Worm (Caenorhabditis elegans): ENCODE results near the gene irld-26.

The irld-26 gene

ce11 chrV:16171721-16172120, 33.3 kb upstream of the irld-26 start, which contains the start of gene K05D4.9:
Gene K05D4.9 (minus strand): TSS chrV:16171821.
- TF ChIP-seq B0310.2 (tag; optimal IDR thresholded peaks at IDR 0.05): no peak
- no peak for TF ChIP-seq ceh-13 (GFP tag; optimal IDR thresholded peaks at IDR 0.05)
- no peak for TF ChIP-seq tbx-37 (GFP tag; conservative IDR thresholded peaks at IDR 0.05)
- TF ChIP-seq hmg-4 (GFP tag; optimal IDR thresholded peaks at IDR 0.05): no peak
- TF ChIP-seq ceh-36 (tag; optimal IDR thresholded peaks at IDR 0.05): no peak
- TF ChIP-seq ama-1 (optimal IDR thresholded peaks at IDR 0.05): no peak
- no peak for TF ChIP-seq ets-7 (tag; optimal IDR thresholded peaks at IDR 0.05)
- TF ChIP-seq hmbx-1 (tag; optimal IDR thresholded peaks at IDR 0.05): no peak
- no peak for TF ChIP-seq scrt-1 (GFP tag; IDR thresholded peaks at IDR 0.05)
- no peak for TF ChIP-seq pes-1 (GFP tag; IDR thresholded peaks at IDR 0.05)
- no peak for TF ChIP-seq tbx-11 (GFP tag; IDR thresholded peaks at IDR 0.05)
- TF ChIP-seq hnd-1 (tag; optimal IDR thresholded peaks at IDR 0.05): no peak
- no peak for TF ChIP-seq tra-4 (tag; optimal IDR thresholded peaks at IDR 0.05)
- no peak for TF ChIP-seq flt-1 (GFP tag; IDR thresholded peaks at IDR 0.05)
- TF ChIP-seq aly-1 (tag; optimal IDR thresholded peaks at IDR 0.05): no peak
- no peak for TF ChIP-seq F13C5.2 (tag; optimal IDR thresholded peaks at IDR 0.05)

- no peak for TF ChIP-seq B0310.2 (tag; optimal IDR thresholded peaks at IDR 0.05)
- TF ChIP-seq tbx-11 (GFP tag; IDR thresholded peaks at IDR 0.05): no peak
- TF ChIP-seq flt-1 (GFP tag; IDR thresholded peaks at IDR 0.05): no peak
Measured at ce11 chrV:16174109-16174508, 30.9 kb upstream of the irld-26 start.

ce11 chrV:16175227-16175626, 29.8 kb upstream of the irld-26 start:
- TF ChIP-seq F13C5.2 (tag; optimal IDR thresholded peaks at IDR 0.05) (no peak), ceh-36 (tag; optimal IDR thresholded peaks at IDR 0.05) (no peak)

ce11 chrV:16175757-16176156, 29.2 kb upstream of the irld-26 start, which contains the start of gene cyp-33D1:
Gene cyp-33D1 (minus strand): TSS chrV:16175857.
- TF ChIP-seq ama-1 (optimal IDR thresholded peaks at IDR 0.05): no peak
- TF ChIP-seq ets-7 (tag; optimal IDR thresholded peaks at IDR 0.05): no peak
- TF ChIP-seq F13C5.2 (tag; optimal IDR thresholded peaks at IDR 0.05): no peak
- no peak for TF ChIP-seq pes-1 (GFP tag; IDR thresholded peaks at IDR 0.05)
- no peak for TF ChIP-seq scrt-1 (GFP tag; IDR thresholded peaks at IDR 0.05)
- TF ChIP-seq ceh-13 (GFP tag; optimal IDR thresholded peaks at IDR 0.05): no peak
- TF ChIP-seq flt-1 (GFP tag; IDR thresholded peaks at IDR 0.05): no peak
- TF ChIP-seq hmg-4 (GFP tag; optimal IDR thresholded peaks at IDR 0.05): no peak
- TF ChIP-seq aly-1 (tag; optimal IDR thresholded peaks at IDR 0.05): no peak
- TF ChIP-seq sea-1 (GFP tag; conservative IDR thresholded peaks at IDR 0.05): no peak
- no peak for TF ChIP-seq hmbx-1 (tag; optimal IDR thresholded peaks at IDR 0.05)
- TF ChIP-seq hnd-1 (tag; optimal IDR thresholded peaks at IDR 0.05): no peak
- no peak for TF ChIP-seq tbx-11 (GFP tag; IDR thresholded peaks at IDR 0.05)
- no peak for TF ChIP-seq tra-4 (tag; optimal IDR thresholded peaks at IDR 0.05)
- TF ChIP-seq B0310.2 (tag; optimal IDR thresholded peaks at IDR 0.05): no peak
- TF ChIP-seq ceh-36 (tag; optimal IDR thresholded peaks at IDR 0.05): no peak
- no peak for TF ChIP-seq tbx-37 (GFP tag; conservative IDR thresholded peaks at IDR 0.05)

ce11 chrV:16180350-16180749, 24.6 kb upstream of the irld-26 start, which contains the start of gene str-106:
Gene str-106 (plus strand): TSS chrV:16180650.
- TF ChIP-seq ceh-36 (tag; optimal IDR thresholded peaks at IDR 0.05) (no peak), ets-7 (tag; optimal IDR thresholded peaks at IDR 0.05) (no peak), scrt-1 (GFP tag; IDR thresholded peaks at IDR 0.05) (no peak), sea-1 (GFP tag; conservative IDR thresholded peaks at IDR 0.05) (no peak), aly-1 (tag; optimal IDR thresholded peaks at IDR 0.05) (no peak), hmbx-1 (tag; optimal IDR thresholded peaks at IDR 0.05) (no peak), hmg-4 (GFP tag; optimal IDR thresholded peaks at IDR 0.05) (no peak), F13C5.2 (tag; optimal IDR thresholded peaks at IDR 0.05) (no peak), tra-4 (tag; optimal IDR thresholded peaks at IDR 0.05) (no peak), pes-1 (GFP tag; IDR thresholded peaks at IDR 0.05) (no peak)

ce11 chrV:16182110-16182509, 22.9 kb upstream of the irld-26 start, which contains the start of gene srz-13:
Gene srz-13 (plus strand): TSS chrV:16182410.
- TF ChIP-seq aly-1 (tag; optimal IDR thresholded peaks at IDR 0.05) (no peak), hmg-4 (GFP tag; optimal IDR thresholded peaks at IDR 0.05) (no peak), pes-1 (GFP tag; IDR thresholded peaks at IDR 0.05) (no peak), ets-7 (tag; optimal IDR thresholded peaks at IDR 0.05) (no peak)

ce11 chrV:16182918-16183317, 22.1 kb upstream of the irld-26 start, which contains the start of gene srh-277:
Gene srh-277 (plus strand): TSS chrV:16183218.
- TF ChIP-seq tra-4 (tag; optimal IDR thresholded peaks at IDR 0.05): no peak
- TF ChIP-seq ama-1 (optimal IDR thresholded peaks at IDR 0.05): no peak
- TF ChIP-seq scrt-1 (GFP tag; IDR thresholded peaks at IDR 0.05): no peak
- TF ChIP-seq sea-1 (GFP tag; conservative IDR thresholded peaks at IDR 0.05): no peak
- no peak for TF ChIP-seq tbx-11 (GFP tag; IDR thresholded peaks at IDR 0.05)

- TF ChIP-seq ama-1 (optimal IDR thresholded peaks at IDR 0.05): no peak
- TF ChIP-seq flt-1 (GFP tag; IDR thresholded peaks at IDR 0.05): no peak
- TF ChIP-seq B0310.2 (tag; optimal IDR thresholded peaks at IDR 0.05): no peak
- no peak for TF ChIP-seq hnd-1 (tag; optimal IDR thresholded peaks at IDR 0.05)
Measured at ce11 chrV:16183357-16183756, 21.6 kb upstream of the irld-26 start, which contains the start of gene srz-14. Gene srz-14 (plus strand): TSS chrV:16183657.

- TF ChIP-seq hmg-4 (GFP tag; optimal IDR thresholded peaks at IDR 0.05): no peak
- no peak for TF ChIP-seq aly-1 (tag; optimal IDR thresholded peaks at IDR 0.05)
- no peak for TF ChIP-seq tbx-11 (GFP tag; IDR thresholded peaks at IDR 0.05)
- TF ChIP-seq tbx-37 (GFP tag; conservative IDR thresholded peaks at IDR 0.05): no peak
- TF ChIP-seq hmbx-1 (tag; optimal IDR thresholded peaks at IDR 0.05): no peak
- TF ChIP-seq hnd-1 (tag; optimal IDR thresholded peaks at IDR 0.05): no peak
- no peak for TF ChIP-seq ama-1 (optimal IDR thresholded peaks at IDR 0.05)
- TF ChIP-seq pes-1 (GFP tag; IDR thresholded peaks at IDR 0.05): no peak
- TF ChIP-seq tra-4 (tag; optimal IDR thresholded peaks at IDR 0.05): no peak
- TF ChIP-seq B0310.2 (tag; optimal IDR thresholded peaks at IDR 0.05): no peak
- no peak for TF ChIP-seq ceh-13 (GFP tag; optimal IDR thresholded peaks at IDR 0.05)
- TF ChIP-seq sea-1 (GFP tag; conservative IDR thresholded peaks at IDR 0.05): no peak
- no peak for TF ChIP-seq scrt-1 (GFP tag; IDR thresholded peaks at IDR 0.05)
- no peak for TF ChIP-seq ceh-36 (tag; optimal IDR thresholded peaks at IDR 0.05)
Measured at ce11 chrV:16190485-16190884, 14.5 kb upstream of the irld-26 start, which contains the start of gene srh-281. Gene srh-281 (plus strand): TSS chrV:16190785.
